Fruit fly (Drosophila melanogaster): ENCODE measurements around the gene Naglu.

Gene Naglu

dm6 chr2L:8402928-8403285 is 8.8 kb downstream of the Naglu start, which contains the start of gene fy:
fy (minus strand) TSS chr2L:8403280.
- TF ChIP-seq tai (GFP tag; optimal IDR thresholded peaks at IDR 0.05) (no peak), h (GFP tag; optimal IDR thresholded peaks at IDR 0.05) (no peak), Sp1 (GFP tag; optimal IDR thresholded peaks at IDR 0.05) (no peak), Mio (GFP tag; optimal IDR thresholded peaks at IDR 0.05) (no peak), Jra (GFP tag; optimal IDR thresholded peaks at IDR 0.05) (no peak), usp (GFP tag; optimal IDR thresholded peaks at IDR 0.05) (no peak)

DNA sequence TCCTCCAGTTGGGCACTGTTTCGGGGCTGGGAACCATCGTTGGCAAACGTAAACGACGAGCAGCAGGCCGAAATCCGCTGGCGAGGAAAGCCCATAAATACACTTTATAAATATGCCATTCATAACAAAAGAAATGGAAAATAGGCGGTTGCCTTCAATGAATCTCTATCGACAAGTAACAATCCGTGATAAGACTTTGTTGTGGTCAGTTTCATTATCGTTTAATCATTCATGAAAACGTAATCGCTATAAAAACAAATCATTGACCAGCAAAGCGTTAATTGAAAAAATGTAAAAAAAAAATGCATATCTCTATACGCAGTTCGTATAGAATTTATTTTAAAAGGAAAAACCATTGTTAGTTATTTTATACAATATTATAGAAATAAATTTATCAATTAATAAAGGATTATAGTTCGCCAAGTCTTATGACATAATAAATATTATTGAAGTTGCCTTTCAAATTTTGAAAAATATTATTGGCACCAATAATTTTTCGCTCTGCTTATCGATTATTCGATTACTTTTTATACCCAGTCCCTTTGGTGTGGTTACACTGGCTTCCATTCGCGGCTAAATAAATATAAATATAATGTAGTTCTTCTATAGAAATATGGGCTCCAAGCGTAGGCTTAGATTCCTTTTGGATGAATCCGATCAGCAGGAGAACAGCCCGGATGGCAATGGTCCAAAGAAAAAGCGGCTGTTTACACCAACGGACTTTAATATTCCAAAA is 11.6 kb downstream of the Naglu start, which contains the start of gene CG31898:
CG31898 (plus strand) TSS at position 559 of the 736 bp plus-strand sequence.
- no peak for TF ChIP-seq Rel (GFP tag; optimal IDR thresholded peaks at IDR 0.05)
- TF ChIP-seq Rel (tag; optimal IDR thresholded peaks at IDR 0.05): no peak
- TF ChIP-seq sage (GFP tag; optimal IDR thresholded peaks at IDR 0.05): peak; percentile 26

- TF ChIP-seq brk (GFP tag; optimal IDR thresholded peaks at IDR 0.05) (no peak), tai (GFP tag; optimal IDR thresholded peaks at IDR 0.05) (no peak), Rel (GFP tag; optimal IDR thresholded peaks at IDR 0.05) (no peak), Rel (tag; optimal IDR thresholded peaks at IDR 0.05) (no peak), Hnf4 (GFP tag; optimal IDR thresholded peaks at IDR 0.05) (no peak), Dfd (GFP tag; optimal IDR thresholded peaks at IDR 0.05) (no peak), N (GFP tag; optimal IDR thresholded peaks at IDR 0.05) (no peak), br (GFP tag; optimal IDR thresholded peaks at IDR 0.05) (no peak), GATAd (GFP tag; optimal IDR thresholded peaks at IDR 0.05) (no peak), Sp1 (GFP tag; optimal IDR thresholded peaks at IDR 0.05) (no peak), CrebA (GFP tag; optimal IDR thresholded peaks at IDR 0.05; ENCODE audit: borderline replicate concordance) (no peak), Myc (optimal IDR thresholded peaks at IDR 0.05) (no peak), dsf (GFP tag; optimal IDR thresholded peaks at IDR 0.05; ENCODE audit: borderline replicate concordance) (no peak)
Measured at dm6 chr2L:8398721-8399120, 12.9 kb downstream of the Naglu start, which contains the start of gene CG13386. CG13386 (plus strand) TSS chr2L:8399021.

DNA sequence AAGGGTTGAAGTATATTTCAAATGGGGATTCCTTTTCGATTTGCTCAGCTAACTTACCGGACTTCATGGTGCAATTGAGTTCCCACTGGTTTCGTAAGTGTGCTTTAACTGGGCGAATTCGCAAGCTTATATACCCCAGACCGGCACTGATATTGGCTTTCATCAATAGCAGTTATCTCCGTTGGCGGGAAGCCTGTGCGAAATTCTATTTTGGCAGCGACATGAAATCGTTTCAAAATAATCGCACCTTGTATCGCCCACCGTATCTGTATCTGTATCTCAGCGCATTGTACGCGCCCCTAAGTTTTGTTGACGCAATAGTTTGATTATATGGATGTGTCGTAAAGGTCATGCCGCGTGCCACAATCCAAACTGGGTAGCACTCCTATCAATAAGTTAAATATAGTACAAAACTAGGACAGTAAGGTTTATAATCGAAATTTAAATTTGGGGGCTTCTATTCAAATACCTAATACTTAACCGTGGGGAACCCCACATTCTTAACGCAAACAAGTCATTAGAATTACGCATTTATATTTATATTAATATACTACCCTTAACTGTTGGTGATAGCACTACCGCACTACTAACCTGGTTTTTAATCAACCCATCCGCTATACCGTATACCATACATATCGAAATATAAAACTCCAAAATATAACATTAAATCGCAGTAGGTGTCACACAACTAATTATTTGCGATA is 15.5 kb downstream of the Naglu start, which contains the start of the genes Peritrophin-15a and CG13385:
Peritrophin-15a (minus strand) TSS at position 101 of the 704 bp plus-strand sequence.
CG13385 (plus strand) TSS at position 654 of the 704 bp plus-strand sequence.
- no peak for TF ChIP-seq Hr78 (GFP tag; optimal IDR thresholded peaks at IDR 0.05)
- TF ChIP-seq dmrt93B (GFP tag; optimal IDR thresholded peaks at IDR 0.05): no peak
- no peak for TF ChIP-seq woc (GFP tag; optimal IDR thresholded peaks at IDR 0.05)
- no peak for TF ChIP-seq pan (optimal IDR thresholded peaks at IDR 0.05)
- no peak for TF ChIP-seq Dfd (GFP tag; optimal IDR thresholded peaks at IDR 0.05)
- no peak for TF ChIP-seq psq (GFP tag; optimal IDR thresholded peaks at IDR 0.05)
- TF ChIP-seq CG32264 (GFP tag; optimal IDR thresholded peaks at IDR 0.05): no peak
- no peak for TF ChIP-seq Sp1 (GFP tag; optimal IDR thresholded peaks at IDR 0.05)
- TF ChIP-seq Jra (GFP tag; optimal IDR thresholded peaks at IDR 0.05): no peak
- TF ChIP-seq CrebA (GFP tag; optimal IDR thresholded peaks at IDR 0.05; ENCODE audit: borderline replicate concordance): no peak
- no peak for TF ChIP-seq dl (GFP tag; optimal IDR thresholded peaks at IDR 0.05; ENCODE audit: insufficient read depth in 1 of 2, partially characterized antibody in 2 of 2)
- TF ChIP-seq Rel (GFP tag; optimal IDR thresholded peaks at IDR 0.05): no peak
- TF ChIP-seq Rel (tag; optimal IDR thresholded peaks at IDR 0.05): no peak
- no peak for TF ChIP-seq h (GFP tag; optimal IDR thresholded peaks at IDR 0.05)
- TF ChIP-seq fru (GFP tag; optimal IDR thresholded peaks at IDR 0.05): no peak
- TF ChIP-seq ey (GFP tag; optimal IDR thresholded peaks at IDR 0.05): no peak
- TF ChIP-seq brk (GFP tag; optimal IDR thresholded peaks at IDR 0.05): no peak
- no peak for TF ChIP-seq foxo (GFP tag; optimal IDR thresholded peaks at IDR 0.05)
- no peak for TF ChIP-seq Hnf4 (GFP tag; optimal IDR thresholded peaks at IDR 0.05)

DNA sequence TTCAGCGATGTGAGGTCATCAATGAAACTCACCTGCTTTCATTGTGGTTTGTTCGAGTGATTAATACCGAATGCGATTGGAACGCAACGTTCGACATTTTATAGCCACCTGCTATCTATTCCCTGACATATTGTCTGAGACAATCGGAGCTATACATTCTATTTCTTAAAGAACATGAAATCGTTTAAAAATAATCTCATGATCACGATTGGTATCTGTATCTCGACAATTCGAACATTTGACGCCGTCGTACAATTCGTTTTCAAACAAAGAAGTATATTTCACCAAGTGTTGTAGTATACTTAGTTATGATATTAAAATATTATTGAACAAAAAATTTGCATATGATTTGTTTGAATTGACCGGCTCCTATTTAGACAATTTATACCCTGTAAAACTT is 16.8 kb downstream of the Naglu start, which contains the start of gene Peritrophin-15b:
Peritrophin-15b (minus strand) TSS at position 101 of the 400 bp plus-strand sequence.
- TF ChIP-seq tai (GFP tag; optimal IDR thresholded peaks at IDR 0.05) (no peak), Sp1 (GFP tag; optimal IDR thresholded peaks at IDR 0.05) (no peak), dl (GFP tag; optimal IDR thresholded peaks at IDR 0.05; ENCODE audit: insufficient read depth in 1 of 2, partially characterized antibody in 2 of 2) (no peak), sage (GFP tag; optimal IDR thresholded peaks at IDR 0.05) (no peak), ey (GFP tag; optimal IDR thresholded peaks at IDR 0.05) (no peak), Myc (optimal IDR thresholded peaks at IDR 0.05) (no peak), dsf (GFP tag; optimal IDR thresholded peaks at IDR 0.05; ENCODE audit: borderline replicate concordance) (no peak), jim (GFP tag; optimal IDR thresholded peaks at IDR 0.05) (no peak), Hnf4 (GFP tag; optimal IDR thresholded peaks at IDR 0.05) (no peak), psq (GFP tag; optimal IDR thresholded peaks at IDR 0.05) (no peak), CG9705 (GFP tag; optimal IDR thresholded peaks at IDR 0.05) (no peak), rgr (GFP tag; optimal IDR thresholded peaks at IDR 0.05) (no peak), Hr83 (GFP tag; optimal IDR thresholded peaks at IDR 0.05; ENCODE audit: poor library complexity, severe bottlenecking) (no peak), Hr78 (GFP tag; optimal IDR thresholded peaks at IDR 0.05) (no peak), Mio (GFP tag; optimal IDR thresholded peaks at IDR 0.05) (no peak), lola (GFP tag; optimal IDR thresholded peaks at IDR 0.05) (no peak), fru (GFP tag; optimal IDR thresholded peaks at IDR 0.05) (no peak)
